Worm (Caenorhabditis elegans) whole organism, L2 larva: ENCODE measurements around the gene clec-78.

Experiments used
- C34F6.9 ChIP-seq: fragments of 150-350 bp; optimal IDR thresholded peaks from 2 replicates; lab custom pipeline; 2014; ENCODE audit warnings: missing biosample characterization, missing genetic modification characterization
- F13H6.1 ChIP-seq: sonication (generic microtip); optimal IDR thresholded peaks from 2 replicates; lab custom pipeline; 2016; ENCODE audit warnings: missing genetic modification characterization, missing compliant biosample characterization
- ZK546.5 ChIP-seq: sonication (generic microtip); optimal IDR thresholded peaks from 2 replicates; lab custom pipeline; 2017; ENCODE audit warnings: missing biosample characterization, missing genetic modification characterization
- alr-1 ChIP-seq: fragments of 150-350 bp; optimal IDR thresholded peaks from 2 replicates; lab custom pipeline; 2014; ENCODE audit warnings: missing biosample characterization, missing genetic modification characterization
- ama-1 ChIP-seq: fragments of 150-350 bp; optimal IDR thresholded peaks from 2 replicates; lab custom pipeline; 2018; ENCODE audit warnings: inconsistent platforms
- blmp-1 ChIP-seq: sonication (generic microtip); optimal IDR thresholded peaks from 2 replicates; lab custom pipeline; 2017; ENCODE audit warnings: missing genetic modification characterization, mild to moderate bottlenecking, missing compliant biosample characterization, antibody characterized with exemption, moderate library complexity; ENCODE audit not compliant: insufficient read depth
- ceh-16 ChIP-seq: fragments of 150-350 bp; optimal IDR thresholded peaks from 2 replicates; lab custom pipeline; 2014; ENCODE audit warnings: missing biosample characterization, missing genetic modification characterization
- ceh-82 ChIP-seq: fragments of 150-350 bp; optimal IDR thresholded peaks from 2 replicates; lab custom pipeline; 2014; ENCODE audit warnings: missing biosample characterization, missing genetic modification characterization
- crh-2 ChIP-seq: sonication (generic microtip); optimal IDR thresholded peaks from 2 replicates; lab custom pipeline; 2017; ENCODE audit warnings: missing biosample characterization, missing genetic modification characterization
- egl-27 ChIP-seq: sonication (generic microtip); optimal IDR thresholded peaks from 3 replicates; lab custom pipeline; 2017; ENCODE audit warnings: missing biosample characterization, missing genetic modification reagents, missing genetic modification characterization
- elt-1 ChIP-seq: fragments of 150-350 bp; optimal IDR thresholded peaks from 2 replicates; lab custom pipeline; 2014; ENCODE audit warnings: missing biosample characterization, missing genetic modification characterization
- elt-3 ChIP-seq: sonication (generic microtip); optimal IDR thresholded peaks from 2 replicates; lab custom pipeline; 2017; ENCODE audit warnings: missing biosample characterization, missing genetic modification characterization
- fos-1 ChIP-seq: fragments of 150-350 bp; optimal IDR thresholded peaks from 2 replicates; lab custom pipeline; 2014; ENCODE audit warnings: missing biosample characterization, missing genetic modification characterization
- gmeb-1 ChIP-seq: fragments of 150-350 bp; optimal IDR thresholded peaks from 2 replicates; lab custom pipeline; 2014; ENCODE audit warnings: missing biosample characterization, missing genetic modification characterization
- lin-11 ChIP-seq: fragments of 150-350 bp; sonication (generic microtip); optimal IDR thresholded peaks from 2 replicates; lab custom pipeline; 2014; ENCODE audit warnings: missing biosample characterization, missing genetic modification characterization, inconsistent platforms, mixed read lengths
- lin-13 ChIP-seq: fragments of 150-350 bp; optimal IDR thresholded peaks from 2 replicates; lab custom pipeline; 2014; ENCODE audit warnings: missing biosample characterization, missing genetic modification reagents, missing genetic modification characterization
- lin-39 ChIP-seq: fragments of 150-350 bp; optimal IDR thresholded peaks from 2 replicates; lab custom pipeline; 2014; ENCODE audit warnings: missing biosample characterization, missing genetic modification reagents, missing genetic modification characterization
- mab-5 ChIP-seq: fragments of 150-350 bp; optimal IDR thresholded peaks from 2 replicates; lab custom pipeline; 2014; ENCODE audit warnings: missing biosample characterization, missing genetic modification characterization
- mbf-1 ChIP-seq: sonication (generic microtip); optimal IDR thresholded peaks from 2 replicates; lab custom pipeline; 2017; ENCODE audit warnings: missing biosample characterization, missing genetic modification characterization
- mdl-1 ChIP-seq, 2 experiments: fragments of 150-350 bp in 1 of 2; sonication (generic microtip) in 1 of 2; optimal IDR thresholded peaks; 2 replicates each; lab custom pipeline; 2017; ENCODE audit warnings: missing biosample characterization in 2 of 2, missing genetic modification characterization in 2 of 2
- nhr-11 ChIP-seq: fragments of 150-350 bp; optimal IDR thresholded peaks from 2 replicates; lab custom pipeline; 2014; ENCODE audit warnings: missing biosample characterization, missing genetic modification characterization
- nhr-12 ChIP-seq: fragments of 150-350 bp; optimal IDR thresholded peaks from 2 replicates; lab custom pipeline; 2014; ENCODE audit warnings: missing biosample characterization, missing genetic modification characterization
- nhr-21 ChIP-seq: fragments of 150-350 bp; optimal IDR thresholded peaks from 2 replicates; lab custom pipeline; 2014; ENCODE audit warnings: missing biosample characterization, missing genetic modification characterization
- nhr-23 ChIP-seq: fragments of 150-350 bp; optimal IDR thresholded peaks from 2 replicates; lab custom pipeline; 2014; ENCODE audit warnings: missing biosample characterization, missing genetic modification reagents, missing genetic modification characterization
- nhr-237 ChIP-seq: fragments of 150-350 bp; optimal IDR thresholded peaks from 2 replicates; lab custom pipeline; 2014; ENCODE audit warnings: missing biosample characterization, missing genetic modification characterization
- nhr-25 ChIP-seq: fragments of 150-350 bp; sonication (generic microtip); optimal IDR thresholded peaks from 3 replicates; lab custom pipeline; 2014; ENCODE audit warnings: missing biosample characterization, missing genetic modification characterization
- nhr-6 ChIP-seq: fragments of 150-350 bp; optimal IDR thresholded peaks from 2 replicates; lab custom pipeline; 2014; ENCODE audit warnings: missing biosample characterization, missing genetic modification characterization
- peb-1 ChIP-seq: fragments of 150-350 bp; optimal IDR thresholded peaks from 2 replicates; lab custom pipeline; 2014; ENCODE audit warnings: missing biosample characterization, missing genetic modification characterization
- sem-4 ChIP-seq: fragments of 150-350 bp; optimal IDR thresholded peaks from 2 replicates; lab custom pipeline; 2014; ENCODE audit warnings: missing biosample characterization, missing genetic modification reagents, missing genetic modification characterization
- sma-3 ChIP-seq: sonication (generic microtip); optimal IDR thresholded peaks from 2 replicates; lab custom pipeline; 2016; ENCODE audit warnings: missing genetic modification reagents, missing genetic modification characterization, missing compliant biosample characterization
- sma-9 ChIP-seq, 2 experiments: fragments of 150-350 bp in 1 of 2; sonication (generic microtip) in 1 of 2; optimal IDR thresholded peaks; 2 replicates each; lab custom pipeline; 2014 to 2016; ENCODE audit warnings: missing genetic modification characterization in 2 of 2, mild to moderate bottlenecking in 1 of 2, missing biosample characterization in 1 of 2, missing compliant biosample characterization in 1 of 2, missing genetic modification reagents in 1 of 2, moderate library complexity in 1 of 2
- snpc-4 ChIP-seq: fragments of 150-350 bp; optimal IDR thresholded peaks from 2 replicates; lab custom pipeline; 2014; ENCODE audit warnings: missing biosample characterization, missing genetic modification characterization
- zag-1 ChIP-seq: fragments of 150-350 bp; optimal IDR thresholded peaks from 2 replicates; lab custom pipeline; 2014; ENCODE audit warnings: missing biosample characterization, missing genetic modification characterization
- ztf-1 ChIP-seq: fragments of 200-800 bp; sonication (Bioruptor generic); conservative IDR thresholded peaks from 2 replicates; pipeline ENCODE4 v1.3.6; 2022; ENCODE audit warnings: missing genetic modification characterization, missing compliant biosample characterization
- ztf-11 ChIP-seq: sonication (generic microtip); optimal IDR thresholded peaks from 2 replicates; lab custom pipeline; 2017; ENCODE audit warnings: missing biosample characterization, missing genetic modification characterization

clec-78 gene

DNA sequence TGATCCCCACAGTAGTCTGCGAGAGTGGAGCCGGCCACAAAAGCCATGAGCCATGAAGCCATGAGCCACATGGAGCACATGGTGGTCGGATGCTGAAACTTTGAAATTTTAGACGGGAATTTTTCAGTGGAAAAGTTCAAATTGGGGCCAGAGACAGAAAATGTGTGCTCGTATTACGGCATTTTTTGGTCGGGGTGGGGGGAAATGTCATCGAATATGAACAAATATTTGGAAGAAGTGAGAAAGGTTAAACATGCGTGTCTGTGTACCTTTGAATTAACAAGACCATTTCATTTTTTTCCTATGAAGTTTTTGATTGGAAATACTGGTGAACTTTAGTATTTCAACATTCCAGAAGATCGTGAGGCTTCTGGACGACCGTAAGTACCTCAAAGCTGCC, 62.6 kb downstream of the clec-78 start, which contains the start of gene wrt-5:
Gene wrt-5, minus strand, starts transcription at position 101 of the 400 bp plus-strand sequence.
- no peak for TF ChIP-seq zag-1 (tag; lab: Kevin White, UChicago)
- no peak for TF ChIP-seq lin-13 (GFP tag; lab: Kevin White, UChicago)
- no peak for TF ChIP-seq mab-5
- TF ChIP-seq sma-3 (GFP tag; lab: Kevin White, UChicago), result no peak
- no peak for TF ChIP-seq ZK546.5 (tag; lab: Kevin White, UChicago)
- TF ChIP-seq nhr-23, result no peak
- TF ChIP-seq lin-11 (tag; lab: Kevin White, UChicago), result no peak
- no peak for TF ChIP-seq alr-1
- TF ChIP-seq peb-1 (tag; lab: Kevin White, UChicago), result no peak
- no peak for TF ChIP-seq snpc-4 (tag; lab: Kevin White, UChicago)
- no peak for TF ChIP-seq nhr-11 (tag; lab: Kevin White, UChicago)

- TF ChIP-seq sem-4 (tag; lab: Kevin White, UChicago), result no peak
- no peak for TF ChIP-seq ztf-1 (GFP tag; lab: Robert Waterston, UW)
- no peak for TF ChIP-seq nhr-237 (tag; lab: Kevin White, UChicago)
- TF ChIP-seq crh-2 (tag; lab: Kevin White, UChicago), result no peak
- no peak for TF ChIP-seq elt-3 (tag; lab: Kevin White, UChicago)
- no peak for TF ChIP-seq alr-1
- no peak for TF ChIP-seq lin-39
- no peak for TF ChIP-seq peb-1 (tag; lab: Kevin White, UChicago)
- no peak for TF ChIP-seq egl-27 (tag; lab: Kevin White, UChicago)
- TF ChIP-seq ceh-82, result no peak
- no peak for TF ChIP-seq blmp-1 (tag; lab: Kevin White, UChicago)
- no peak for TF ChIP-seq nhr-6 (tag; lab: Kevin White, UChicago)
- TF ChIP-seq mbf-1 (tag; lab: Kevin White, UChicago), result no peak
- TF ChIP-seq snpc-4 (tag; lab: Kevin White, UChicago), result no peak
- no peak for TF ChIP-seq ceh-16 (tag; lab: Kevin White, UChicago)
- TF ChIP-seq lin-13 (GFP tag; lab: Kevin White, UChicago), result no peak
- no peak for TF ChIP-seq sma-3 (GFP tag; lab: Kevin White, UChicago)
- TF ChIP-seq ztf-11 (tag; lab: Kevin White, UChicago), result no peak
- no peak for TF ChIP-seq ZK546.5 (tag; lab: Kevin White, UChicago)
Observed at ce11 chrIV:4052274-4052673, 63.4 kb downstream of the clec-78 start.

DNA sequence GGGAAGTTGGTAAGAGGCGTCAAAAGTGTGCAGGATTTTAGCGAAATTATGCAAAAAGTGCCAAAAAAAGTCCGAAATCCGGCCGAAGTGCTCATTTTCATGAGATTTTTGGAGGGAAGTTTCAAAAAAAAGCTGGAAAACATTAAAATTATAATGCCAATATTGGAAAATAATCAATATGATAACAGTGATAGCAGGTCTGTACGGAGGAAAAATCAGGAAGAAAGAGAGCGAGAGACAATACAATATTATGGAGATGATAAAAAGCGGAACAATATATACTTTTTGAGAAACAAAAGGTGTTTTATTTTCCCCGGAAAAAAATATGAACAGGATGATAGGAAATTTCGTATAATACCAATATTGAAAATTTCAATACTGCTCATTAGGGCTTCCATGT, 64.5 kb downstream of the clec-78 start:
- TF ChIP-seq elt-1 (tag; lab: Kevin White, UChicago), result no peak
- TF ChIP-seq fos-1 (tag; lab: Kevin White, UChicago), result peak; percentile 15
- TF ChIP-seq F13H6.1, result no peak

- TF ChIP-seq alr-1, result no peak
- no peak for TF ChIP-seq lin-11 (tag; lab: Kevin White, UChicago)
- TF ChIP-seq ceh-16 (tag; lab: Kevin White, UChicago), result no peak
- no peak for TF ChIP-seq ama-1 (lab: Kevin White, UChicago)
- TF ChIP-seq fos-1 (tag; lab: Kevin White, UChicago), result no peak
- no peak for TF ChIP-seq F13H6.1
- no peak for TF ChIP-seq nhr-23
- no peak for TF ChIP-seq sma-9 (GFP tag; optimal IDR thresholded peaks at IDR 0.05; lab: Kevin White, UChicago)
- no peak for TF ChIP-seq sma-9 (tag; optimal IDR thresholded peaks at IDR 0.05; lab: Kevin White, UChicago)
- TF ChIP-seq nhr-21, result no peak
- TF ChIP-seq egl-27 (tag; lab: Kevin White, UChicago), result no peak
- TF ChIP-seq gmeb-1 (tag; lab: Kevin White, UChicago), result no peak
Observed at ce11 chrIV:4055297-4055696, 66.4 kb downstream of the clec-78 start.

- TF ChIP-seq ama-1 (lab: Kevin White, UChicago), result no peak
- no peak for TF ChIP-seq C34F6.9 (tag; lab: Kevin White, UChicago)
- no peak for TF ChIP-seq nhr-25 (tag; lab: Kevin White, UChicago)
- no peak for TF ChIP-seq nhr-12 (tag; lab: Kevin White, UChicago)
- no peak for TF ChIP-seq mbf-1 (tag; lab: Kevin White, UChicago)
- TF ChIP-seq mdl-1 (tag; optimal IDR thresholded peaks at IDR 0.05; lab: Kevin White, UChicago), result no peak
- TF ChIP-seq fos-1 (tag; lab: Kevin White, UChicago), result no peak
- no peak for TF ChIP-seq lin-11 (tag; lab: Kevin White, UChicago)
Observed at ce11 chrIV:4063573-4063972, 74.7 kb downstream of the clec-78 start, which contains the start of gene ilys-6. Gene ilys-6 (minus strand): TSS chrIV:4063673.
